Fruit fly (Drosophila melanogaster) whole organism, embryonic: Measurements from ENCODE around the gene ppk26.

Source experiments
- ATbp ChIP-seq: fragments of 200-800 bp; sonication (Bioruptor generic); optimal IDR thresholded peaks from 2 replicates; lab custom pipeline; 2017; ENCODE audit warnings: missing biosample characterization, mild to moderate bottlenecking, missing genetic modification characterization, missing genetic modification reagents
- Asciz ChIP-seq: fragments of 200-800 bp; sonication (Bioruptor generic); optimal IDR thresholded peaks from 2 replicates; lab custom pipeline; 2017; ENCODE audit warnings: missing biosample characterization, mild to moderate bottlenecking, missing genetic modification characterization, missing genetic modification reagents
- B-H2 ChIP-seq: fragments of 200-800 bp; sonication (Bioruptor generic); optimal IDR thresholded peaks from 2 replicates; lab custom pipeline; 2018; ENCODE audit warnings: missing biosample characterization, mild to moderate bottlenecking, missing genetic modification characterization
- CG1024 ChIP-seq: fragments of 200-800 bp; sonication (Bioruptor generic); IDR thresholded peaks from 2 replicates; pipeline ENCODE4 v1.3.6; 2022; ENCODE audit warnings: missing biosample characterization, missing genetic modification characterization
- CG10366 ChIP-seq: fragments of 200-800 bp; sonication (Bioruptor generic); IDR thresholded peaks from 2 replicates; pipeline ENCODE4 v1.3.6; 2022; ENCODE audit warnings: missing biosample characterization, missing genetic modification characterization
- CG10959 ChIP-seq: fragments of 200-800 bp; sonication (Bioruptor generic); IDR thresholded peaks from 2 replicates; pipeline ENCODE4 v1.3.6; 2022; ENCODE audit warnings: missing biosample characterization, missing genetic modification characterization
- CG12391 ChIP-seq: fragments of 200-800 bp; sonication (Bioruptor generic); optimal IDR thresholded peaks from 3 replicates; lab custom pipeline; 2018; ENCODE audit warnings: missing biosample characterization, mild to moderate bottlenecking, missing genetic modification characterization, moderate library complexity
- CG12769 ChIP-seq: fragments of 200-800 bp; sonication (Bioruptor generic); optimal IDR thresholded peaks from 2 replicates; lab custom pipeline; 2019; ENCODE audit warnings: missing biosample characterization, mild to moderate bottlenecking, missing genetic modification characterization, moderate library complexity
- CG16813 ChIP-seq: fragments of 200-800 bp; sonication (Bioruptor generic); IDR thresholded peaks from 3 replicates; pipeline ENCODE4 v1.3.6; 2022; ENCODE audit warnings: missing biosample characterization, missing genetic modification characterization; ENCODE audit not compliant: partially characterized antibody
- CG17359 ChIP-seq: fragments of 200-800 bp; sonication (Bioruptor generic); optimal IDR thresholded peaks from 3 replicates; lab custom pipeline; 2018; ENCODE audit warnings: missing biosample characterization, mild to moderate bottlenecking, missing genetic modification characterization, moderate library complexity
- CG17385 ChIP-seq: fragments of 200-800 bp; sonication (Bioruptor generic); optimal IDR thresholded peaks from 3 replicates; lab custom pipeline; 2018; ENCODE audit warnings: missing biosample characterization, mild to moderate bottlenecking, missing genetic modification characterization
- CG2199 ChIP-seq: fragments of 200-800 bp; sonication (Bioruptor generic); IDR thresholded peaks from 3 replicates; pipeline ENCODE4 v1.3.6; 2022; ENCODE audit warnings: missing biosample characterization, missing genetic modification characterization
- CG34224 ChIP-seq: fragments of 200-800 bp; sonication (Bioruptor generic); IDR thresholded peaks from 3 replicates; pipeline ENCODE4 v1.3.6; 2022; ENCODE audit warnings: missing biosample characterization, missing genetic modification characterization; ENCODE audit not compliant: partially characterized antibody
- CG34422 ChIP-seq: fragments of 200-800 bp; sonication (Bioruptor generic); IDR thresholded peaks from 3 replicates; pipeline ENCODE4 v1.3.6; 2022; ENCODE audit warnings: missing biosample characterization, missing genetic modification characterization
- CG3847 ChIP-seq: fragments of 200-800 bp; sonication (Bioruptor generic); IDR thresholded peaks from 2 replicates; pipeline ENCODE4 v1.3.6; 2022; ENCODE audit warnings: missing biosample characterization, missing genetic modification characterization
- CG6854 ChIP-seq: fragments of 200-800 bp; sonication (Bioruptor generic); optimal IDR thresholded peaks from 3 replicates; lab custom pipeline; 2017; ENCODE audit warnings: missing biosample characterization, mild to moderate bottlenecking, missing genetic modification characterization
- CG8478 ChIP-seq: fragments of >200 bp; optimal IDR thresholded peaks from 2 replicates; lab custom pipeline; 2018
- CG9215 ChIP-seq: fragments of 200-800 bp; sonication (Bioruptor generic); IDR thresholded peaks from 2 replicates; pipeline ENCODE4 v1.3.6; 2022; ENCODE audit warnings: missing biosample characterization, missing genetic modification characterization
- CG9876 ChIP-seq: fragments of 200-800 bp; sonication (Bioruptor generic); optimal IDR thresholded peaks from 2 replicates; lab custom pipeline; 2016; ENCODE audit warnings: missing biosample characterization, missing genetic modification characterization
- CkIIα-i1 ChIP-seq: fragments of 200-800 bp; sonication (Bioruptor generic); IDR thresholded peaks from 2 replicates; pipeline ENCODE4 v1.3.6; 2022; ENCODE audit warnings: missing biosample characterization, missing genetic modification characterization
- Dip3 ChIP-seq: fragments of 200-800 bp; sonication (Bioruptor generic); optimal IDR thresholded peaks from 3 replicates; lab custom pipeline; 2016; ENCODE audit warnings: missing biosample characterization, missing genetic modification characterization
- Eip74EF ChIP-seq, 2 experiments: fragments of 200-800 bp in 1 of 2; fragments of >200 bp in 1 of 2; sonication (Bioruptor generic) in 1 of 2; optimal IDR thresholded peaks; 2 replicates each; lab custom pipeline; 2017 to 2019; ENCODE audit warnings: missing biosample characterization in 2 of 2, missing genetic modification characterization in 2 of 2, mild to moderate bottlenecking in 1 of 2, moderate library complexity in 1 of 2
- H15 ChIP-seq: fragments of 200-800 bp; sonication (Bioruptor generic); IDR thresholded peaks from 3 replicates; pipeline ENCODE4 v1.3.6; 2022; ENCODE audit warnings: missing biosample characterization, missing genetic modification characterization
- HLH3B ChIP-seq: fragments of 200-800 bp; sonication (Bioruptor generic); IDR thresholded peaks from 2 replicates; pipeline ENCODE4 v1.3.6; 2022; ENCODE audit warnings: missing biosample characterization, missing genetic modification characterization
- HLH4C ChIP-seq: fragments of 200-800 bp; sonication (Bioruptor generic); IDR thresholded peaks from 3 replicates; pipeline ENCODE4 v1.3.6; 2022; ENCODE audit warnings: missing biosample characterization, missing genetic modification characterization; ENCODE audit not compliant: partially characterized antibody
- Hr51 ChIP-seq, 2 experiments: fragments of 200-800 bp; sonication (Bioruptor generic); optimal IDR thresholded peaks; 2 replicates in 1 of 2; 3 replicates in 1 of 2; lab custom pipeline; 2016 to 2018; ENCODE audit warnings: missing biosample characterization in 2 of 2, missing genetic modification characterization in 2 of 2, mild to moderate bottlenecking in 1 of 2, moderate library complexity in 1 of 2
- Lim3 ChIP-seq: fragments of 200-800 bp; sonication (Bioruptor generic); IDR thresholded peaks from 2 replicates; pipeline ENCODE4 v1.3.6; 2022; ENCODE audit warnings: missing biosample characterization, missing genetic modification characterization
- Med ChIP-seq: fragments of 200-800 bp; sonication (Bioruptor generic); peaks from one replicate; lab custom pipeline; 2016; ENCODE audit warnings: missing biosample characterization, missing genetic modification characterization, mild to moderate bottlenecking, inconsistent platforms, moderate library complexity
- Mrtf ChIP-seq: fragments of 200-800 bp; sonication (Bioruptor generic); IDR thresholded peaks from 3 replicates; pipeline ENCODE4 v1.3.6; 2022; ENCODE audit warnings: missing biosample characterization, missing genetic modification characterization
- Ssrp ChIP-seq: fragments of 200-800 bp; sonication (Bioruptor generic); optimal IDR thresholded peaks from 2 replicates; lab custom pipeline; 2018; ENCODE audit warnings: missing biosample characterization, mild to moderate bottlenecking, missing genetic modification characterization, moderate library complexity
- Usf ChIP-seq: fragments of 200-800 bp; sonication (Bioruptor generic); optimal IDR thresholded peaks from 2 replicates; lab custom pipeline; 2017; ENCODE audit warnings: missing genotype, missing biosample characterization, missing genetic modification characterization
- ap ChIP-seq: fragments of 200-800 bp; sonication (Bioruptor generic); IDR thresholded peaks from 2 replicates; pipeline ENCODE4 v1.3.6; 2022; ENCODE audit warnings: missing biosample characterization, missing genetic modification characterization
- ara ChIP-seq: fragments of 200-800 bp; sonication (Bioruptor generic); IDR thresholded peaks from 2 replicates; pipeline ENCODE4 v1.3.6; 2022; ENCODE audit warnings: missing biosample characterization, missing genetic modification characterization
- bsh ChIP-seq, 2 experiments: fragments of 200-800 bp; sonication (Bioruptor generic); optimal IDR thresholded peaks; 2 replicates each; lab custom pipeline; 2017 to 2018; ENCODE audit warnings: mild to moderate bottlenecking in 2 of 2, missing biosample characterization in 2 of 2, missing genetic modification characterization in 2 of 2, moderate library complexity in 1 of 2
- cg ChIP-seq: fragments of 200-800 bp; sonication (Bioruptor generic); optimal IDR thresholded peaks from 3 replicates; lab custom pipeline; 2019; ENCODE audit warnings: missing biosample characterization, mild to moderate bottlenecking, missing genetic modification characterization, moderate library complexity
- ewg ChIP-seq: fragments of 200-800 bp; sonication (Bioruptor generic); optimal IDR thresholded peaks from 3 replicates; lab custom pipeline; 2017; ENCODE audit warnings: mild to moderate bottlenecking, missing biosample characterization, missing genetic modification reagents, missing genetic modification characterization
- fd64A ChIP-seq: fragments of 200-800 bp; sonication (Bioruptor generic); optimal IDR thresholded peaks from 3 replicates; lab custom pipeline; 2018; ENCODE audit warnings: missing biosample characterization, mild to moderate bottlenecking, missing genetic modification characterization
- gsb ChIP-seq: fragments of 200-800 bp; sonication (Bioruptor generic); IDR thresholded peaks from 2 replicates; pipeline ENCODE4 v1.3.6; 2022; ENCODE audit warnings: missing biosample characterization, missing genetic modification characterization
- jumu ChIP-seq: fragments of 200-800 bp; sonication (Bioruptor generic); optimal IDR thresholded peaks from 3 replicates; lab custom pipeline; 2016; ENCODE audit warnings: missing biosample characterization, missing genetic modification characterization
- klu ChIP-seq: fragments of 200-800 bp; sonication (Bioruptor generic); IDR thresholded peaks from 2 replicates; pipeline ENCODE4 v1.3.6; 2022; ENCODE audit warnings: missing biosample characterization, missing genetic modification characterization
- lilli ChIP-seq: fragments of 200-800 bp; sonication (Bioruptor generic); optimal IDR thresholded peaks from 3 replicates; lab custom pipeline; 2016; ENCODE audit warnings: missing biosample characterization, missing genetic modification characterization
- lov ChIP-seq, 2 experiments: fragments of 200-800 bp in 1 of 2; fragments of >200 bp in 1 of 2; sonication (Bioruptor generic) in 1 of 2; IDR thresholded peaks in 1 of 2; optimal IDR thresholded peaks in 1 of 2; 2 replicates in 1 of 2; 3 replicates in 1 of 2; pipeline versions ENCODE4 v1.3.6 to Lab custom; 2017 to 2022; ENCODE audit warnings: missing biosample characterization in 1 of 2, missing genetic modification characterization in 1 of 2
- mirr ChIP-seq: fragments of 200-800 bp; sonication (Bioruptor generic); optimal IDR thresholded peaks from 3 replicates; lab custom pipeline; 2018; ENCODE audit warnings: missing biosample characterization, mild to moderate bottlenecking, missing genetic modification characterization
- nerfin-1 ChIP-seq: fragments of 200-800 bp; sonication (Bioruptor generic); optimal IDR thresholded peaks from 3 replicates; lab custom pipeline; 2019; ENCODE audit warnings: missing biosample characterization, mild to moderate bottlenecking, missing genetic modification characterization, moderate library complexity
- p53 ChIP-seq: fragments of 200-800 bp; sonication (Bioruptor generic); optimal IDR thresholded peaks from 2 replicates; lab custom pipeline; 2016; ENCODE audit warnings: missing biosample characterization, missing genetic modification characterization
- peb ChIP-seq: fragments of 200-800 bp; sonication (Bioruptor generic); IDR thresholded peaks from 2 replicates; pipeline ENCODE4 v1.3.6; 2022; ENCODE audit warnings: missing biosample characterization, missing genetic modification characterization
- row ChIP-seq: fragments of 200-800 bp; sonication (Bioruptor generic); IDR thresholded peaks from 3 replicates; pipeline ENCODE4 v1.3.6; 2022; ENCODE audit warnings: missing biosample characterization, missing genetic modification characterization
- slbo ChIP-seq: fragments of 200-800 bp; sonication (Bioruptor generic); IDR thresholded peaks from 2 replicates; pipeline ENCODE4 v1.3.6; 2022; ENCODE audit warnings: missing biosample characterization, missing genetic modification characterization
- tap ChIP-seq: fragments of 200-800 bp; optimal IDR thresholded peaks from 3 replicates; lab custom pipeline; 2019; ENCODE audit warnings: missing biosample characterization, mild to moderate bottlenecking, missing genetic modification characterization, moderate library complexity
- zfh1 ChIP-seq: fragments of 200-800 bp; sonication (Bioruptor generic); IDR thresholded peaks from 3 replicates; pipeline ENCODE4 v1.3.6; 2022; ENCODE audit warnings: missing biosample characterization, missing genetic modification characterization

Gene ppk26

DNA sequence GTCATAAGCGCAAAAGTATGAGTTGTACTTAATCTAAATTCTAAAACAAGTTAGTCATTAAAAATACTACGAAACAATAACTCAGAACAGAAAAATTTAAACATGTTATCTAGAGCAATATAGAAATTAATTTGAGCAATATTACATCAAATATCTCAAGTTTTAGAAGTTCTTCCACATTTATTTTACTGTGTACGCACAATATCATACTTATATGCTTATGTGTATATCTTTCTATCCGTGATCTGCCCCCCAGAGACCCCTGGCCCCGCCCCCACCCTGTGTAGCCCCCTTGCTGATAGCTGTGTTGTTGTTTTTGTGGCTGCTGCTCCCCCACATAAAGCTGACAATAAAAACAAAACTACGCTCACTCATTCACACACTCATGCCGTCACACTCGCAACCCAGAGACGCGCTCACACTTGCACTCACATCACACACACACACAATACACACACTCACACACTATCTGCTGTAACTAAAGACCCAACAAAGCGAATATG, 22.6 kb upstream of the ppk26 start (continued):
- TF ChIP-seq Mrtf: no peak
- peak; percentile 41 for TF ChIP-seq klu (GFP tag; lab: Robert Waterston, UW)
- TF ChIP-seq CG34224: 0 out of 3 replicates have a peak, but pooled peaks have one; percentile 15
- 0 out of 3 replicates have a peak, but pooled peaks have one; percentile 11 for TF ChIP-seq CG34422 (GFP tag; lab: Robert Waterston, UW)
- no peak for TF ChIP-seq lov (optimal IDR thresholded peaks at IDR 0.05; lab: Kevin White, UChicago)
- no peak for TF ChIP-seq lov (GFP tag; IDR thresholded peaks at IDR 0.05; lab: Robert Waterston, UW)
- no peak for TF ChIP-seq H15 (GFP tag; lab: Robert Waterston, UW)
- peak; percentile 10 for TF ChIP-seq CG17359 (tag; lab: Kevin White, UChicago)
- TF ChIP-seq jumu (GFP tag; lab: Kevin White, UChicago): no peak
- TF ChIP-seq CG8478 (lab: Kevin White, UChicago): no peak
- TF ChIP-seq Dip3 (GFP tag; lab: Kevin White, UChicago): no peak
- no peak for TF ChIP-seq ara (GFP tag; lab: Robert Waterston, UW)
- TF ChIP-seq fd64A (GFP tag; lab: Kevin White, UChicago): no peak
- no peak for TF ChIP-seq lilli (GFP tag; lab: Kevin White, UChicago)
- peak; percentile 33; the same call in 1 of the 2 replicates for TF ChIP-seq HLH3B (GFP tag; lab: Robert Waterston, UW)
- no peak for TF ChIP-seq CG6854 (GFP tag; lab: Kevin White, UChicago)
- TF ChIP-seq row (GFP tag; lab: Robert Waterston, UW): peak; percentile 48; the same call in 1 of the 3 replicates
- TF ChIP-seq HLH4C (GFP tag; lab: Robert Waterston, UW): no peak
- TF ChIP-seq Usf (GFP tag; lab: Kevin White, UChicago): no peak
- TF ChIP-seq ap: no peak
- TF ChIP-seq CG3847 (GFP tag; lab: Robert Waterston, UW): no peak; the same call in 1 of the 2 replicates
- peak; percentile 45 for TF ChIP-seq CG12391
- TF ChIP-seq CG16813 (GFP tag; lab: Robert Waterston, UW): no peak
- peak; percentile 71 for TF ChIP-seq CG12769 (tag; lab: Kevin White, UChicago)
- TF ChIP-seq CG9215 (GFP tag; lab: Robert Waterston, UW): no peak
- TF ChIP-seq Med (GFP tag; lab: Kevin White, UChicago): no peak
- TF ChIP-seq CG10366 (GFP tag; lab: Robert Waterston, UW): peak; percentile 24; the same call in 1 of the 2 replicates
- peak; percentile 10 for TF ChIP-seq mirr (GFP tag; lab: Kevin White, UChicago)
- peak; percentile 35; the same call in 1 of the 2 replicates for TF ChIP-seq slbo (GFP tag; lab: Robert Waterston, UW)
- TF ChIP-seq B-H2 (GFP tag; lab: Kevin White, UChicago): no peak
- no peak for TF ChIP-seq gsb (GFP tag; lab: Robert Waterston, UW)
- no peak for TF ChIP-seq tap (tag; lab: Kevin White, UChicago)
- peak; percentile 29 to 51 for TF ChIP-seq bsh (GFP tag; optimal IDR thresholded peaks at IDR 0.05; lab: Kevin White, UChicago)
- TF ChIP-seq Hr51 (GFP tag; optimal IDR thresholded peaks at IDR 0.05; lab: Kevin White, UChicago): peak in 1 of 2 experiments; percentile 29
- no peak for TF ChIP-seq CkIIα-i1
- no peak for TF ChIP-seq ewg (GFP tag; lab: Kevin White, UChicago)
- TF ChIP-seq zfh1 (GFP tag; lab: Robert Waterston, UW): no peak
- TF ChIP-seq CG1024 (GFP tag; lab: Robert Waterston, UW): 0 out of 2 replicates have a peak, but pooled peaks have one; percentile 3
- no peak for TF ChIP-seq Ssrp (tag; lab: Kevin White, UChicago)
- peak; percentile 28 for TF ChIP-seq Asciz (GFP tag; lab: Kevin White, UChicago)
- TF ChIP-seq CG17385 (GFP tag; lab: Kevin White, UChicago): no peak
- no peak for TF ChIP-seq CG10959 (GFP tag; lab: Robert Waterston, UW)
- no peak for TF ChIP-seq nerfin-1 (tag; lab: Kevin White, UChicago)
- no peak for TF ChIP-seq p53 (GFP tag; lab: Kevin White, UChicago)
- no peak for TF ChIP-seq peb (GFP tag; lab: Robert Waterston, UW)
- TF ChIP-seq Lim3 (GFP tag; lab: Robert Waterston, UW): no peak
- no peak for TF ChIP-seq ATbp
- no peak for TF ChIP-seq Eip74EF (GFP tag; optimal IDR thresholded peaks at IDR 0.05; lab: Kevin White, UChicago)
- TF ChIP-seq CG9876 (GFP tag; lab: Kevin White, UChicago): no peak
- TF ChIP-seq CG2199 (GFP tag; lab: Robert Waterston, UW): peak; percentile 57; the same call in 1 of the 3 replicates
- TF ChIP-seq cg: peak; percentile 78
